Fruit fly (Drosophila melanogaster): ENCODE results near the gene Kdsr.

- TF ChIP-seq CG10631 (GFP tag; optimal IDR thresholded peaks at IDR 0.05), result no peak
- no peak for TF ChIP-seq salr (GFP tag; optimal IDR thresholded peaks at IDR 0.05)
- no peak for TF ChIP-seq CG8319 (GFP tag; optimal IDR thresholded peaks at IDR 0.05)
- TF ChIP-seq lz (GFP tag; optimal IDR thresholded peaks at IDR 0.05), result no peak
- TF ChIP-seq dsx (GFP tag; optimal IDR thresholded peaks at IDR 0.05; ENCODE audit: poor library complexity, severe bottlenecking), result no peak
- TF ChIP-seq acj6 (GFP tag; optimal IDR thresholded peaks at IDR 0.05), result no peak
- TF ChIP-seq CG6854 (GFP tag; optimal IDR thresholded peaks at IDR 0.05), result no peak
- no peak for TF ChIP-seq vri (GFP tag; optimal IDR thresholded peaks at IDR 0.05)
- no peak for TF ChIP-seq CG11762 (GFP tag; optimal IDR thresholded peaks at IDR 0.05; ENCODE audit: insufficient read depth)
- TF ChIP-seq Met (GFP tag; optimal IDR thresholded peaks at IDR 0.05), result no peak
- no peak for TF ChIP-seq eg (GFP tag; IDR thresholded peaks at IDR 0.05)
- no peak for TF ChIP-seq pdm3 (GFP tag; optimal IDR thresholded peaks at IDR 0.05)
- TF ChIP-seq esn (GFP tag; optimal IDR thresholded peaks at IDR 0.05), result no peak
- TF ChIP-seq CG3919 (GFP tag; optimal IDR thresholded peaks at IDR 0.05), result no peak
Measured at dm6 chr3R:25283209-25283670, 20.9 kb upstream of the Kdsr start, which contains the start of gene CG31300.

Data from whole organism, prepupa.